Fruit fly (Drosophila melanogaster): Measurements from ENCODE around the gene CG42579.

- TF ChIP-seq ttk (optimal IDR thresholded peaks at IDR 0.05) (no peak), Myc (optimal IDR thresholded peaks at IDR 0.05) (no peak), insv (optimal IDR thresholded peaks at IDR 0.05) (no peak)
Measured at dm6 chrX:20509535-20510424, 17.7 kb upstream of the CG42579 start.
